Worm (Caenorhabditis elegans) whole organism, early embryonic: ENCODE data around the gene glb-29.

Source experiments
- B0310.2 ChIP-seq: sonication (generic microtip); optimal IDR thresholded peaks from 2 replicates; lab custom pipeline; 2016; ENCODE audit warnings: mild to moderate bottlenecking, missing genetic modification characterization, missing compliant biosample characterization
- aly-1 ChIP-seq: sonication (generic microtip); optimal IDR thresholded peaks from 2 replicates; lab custom pipeline; 2016; ENCODE audit warnings: missing genetic modification characterization, missing compliant biosample characterization
- ama-1 ChIP-seq: fragments of 150-350 bp; optimal IDR thresholded peaks from 2 replicates; lab custom pipeline; 2014
- ets-7 ChIP-seq: sonication (generic microtip); optimal IDR thresholded peaks from 2 replicates; lab custom pipeline; 2016; ENCODE audit warnings: missing genotype, missing genetic modification characterization, missing compliant biosample characterization
- hmg-4 ChIP-seq: fragments of 200-800 bp; sonication (Bioruptor generic); optimal IDR thresholded peaks from 2 replicates; lab custom pipeline; 2018; ENCODE audit warnings: mild to moderate bottlenecking, missing genetic modification characterization, missing compliant biosample characterization
- scrt-1 ChIP-seq: fragments of 200-800 bp; sonication (Bioruptor generic); IDR thresholded peaks from 2 replicates; pipeline ENCODE4 v1.3.6; 2022; ENCODE audit warnings: missing genetic modification characterization, missing compliant biosample characterization
- sea-1 ChIP-seq: fragments of 200-800 bp; sonication (Bioruptor generic); conservative IDR thresholded peaks from 2 replicates; pipeline ENCODE4 v1.3.6; 2022; ENCODE audit warnings: missing genetic modification characterization, missing compliant biosample characterization
- tbx-37 ChIP-seq: fragments of 200-800 bp; sonication (Bioruptor generic); conservative IDR thresholded peaks from 2 replicates; pipeline ENCODE4 v1.3.6; 2022; ENCODE audit warnings: missing genetic modification reagents, missing genetic modification characterization, missing compliant biosample characterization

DNA sequence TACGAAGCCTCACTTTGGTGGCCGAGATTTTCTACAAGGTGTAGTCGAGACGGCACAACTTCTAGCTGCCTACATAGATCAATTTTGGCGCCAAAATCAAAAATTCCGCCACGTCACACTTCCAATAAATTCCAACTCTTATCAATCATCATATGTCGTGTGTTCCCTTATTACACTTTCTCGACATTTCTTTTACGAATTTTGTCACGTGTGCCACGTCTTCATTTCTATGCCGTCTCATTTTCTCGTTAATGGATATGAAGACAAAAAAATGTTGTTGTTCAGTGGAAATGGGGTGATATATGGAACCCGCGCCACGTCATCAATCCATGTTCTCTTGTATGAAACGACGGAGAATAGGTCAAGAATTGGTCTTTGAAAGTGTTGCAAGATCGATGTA, 42.7 kb downstream of the glb-29 start:
- TF ChIP-seq ama-1 (lab: Kevin White, UChicago), result no peak
- no peak for TF ChIP-seq scrt-1 (GFP tag; lab: Robert Waterston, UW)
- no peak for TF ChIP-seq sea-1
- TF ChIP-seq B0310.2, result no peak
- no peak for TF ChIP-seq hmg-4 (GFP tag; lab: Kevin White, UChicago)
- no peak for TF ChIP-seq tbx-37 (GFP tag; lab: Robert Waterston, UW)
- TF ChIP-seq aly-1, result no peak
- no peak for TF ChIP-seq ets-7 (tag; lab: Kevin White, UChicago)
